Fruit fly (Drosophila melanogaster) whole organism, pupa: Measurements from ENCODE around the gene CG17601.

Experiments
- CG10348 ChIP-seq: fragments of 200-800 bp; sonication (Bioruptor generic); IDR thresholded peaks from 2 replicates; pipeline ENCODE4 v1.3.6; 2022; ENCODE audit warnings: missing biosample characterization, missing genetic modification characterization
- CG12605 ChIP-seq: fragments of 200-800 bp; sonication (Bioruptor generic); IDR thresholded peaks from 2 replicates; pipeline ENCODE4 v1.3.6; 2022; ENCODE audit warnings: missing biosample characterization, missing genetic modification characterization
- CG13204 ChIP-seq: fragments of 200-800 bp; sonication (Bioruptor generic); optimal IDR thresholded peaks from 2 replicates; lab custom pipeline; 2018; ENCODE audit warnings: missing biosample characterization, mild to moderate bottlenecking, missing genetic modification characterization, moderate library complexity
- CG14655 ChIP-seq: fragments of 200-800 bp; sonication (Bioruptor generic); optimal IDR thresholded peaks from 3 replicates; lab custom pipeline; 2017; ENCODE audit warnings: mild to moderate bottlenecking, missing biosample characterization, missing genetic modification reagents, missing genetic modification characterization
- CG15710 ChIP-seq: fragments of 200-800 bp; sonication (Bioruptor generic); optimal IDR thresholded peaks from 2 replicates; lab custom pipeline; 2018; ENCODE audit warnings: missing biosample characterization, mild to moderate bottlenecking, missing genetic modification characterization, moderate library complexity
- CG17806 ChIP-seq: fragments of 200-800 bp; sonication (Bioruptor generic); optimal IDR thresholded peaks from 2 replicates; lab custom pipeline; 2018; ENCODE audit warnings: missing biosample characterization, mild to moderate bottlenecking, missing genetic modification characterization, moderate library complexity
- CG32121 ChIP-seq: fragments of 200-800 bp; sonication (Bioruptor generic); IDR thresholded peaks from 2 replicates; pipeline ENCODE4 v1.3.6; 2022; ENCODE audit warnings: missing biosample characterization, missing genetic modification characterization
- CG34367 ChIP-seq: fragments of 200-800 bp; sonication (Bioruptor generic); optimal IDR thresholded peaks from 2 replicates; lab custom pipeline; 2018; ENCODE audit warnings: missing biosample characterization, mild to moderate bottlenecking, missing genetic modification characterization
- CG4496 ChIP-seq: fragments of 200-800 bp; sonication (Bioruptor generic); IDR thresholded peaks from 3 replicates; pipeline ENCODE4 v1.3.6; 2022; ENCODE audit warnings: missing biosample characterization, missing genetic modification characterization
- CG8159 ChIP-seq: fragments of 200-800 bp; sonication (Bioruptor generic); optimal IDR thresholded peaks from 3 replicates; lab custom pipeline; 2018; ENCODE audit warnings: missing biosample characterization, mild to moderate bottlenecking, missing genetic modification characterization, moderate library complexity
- CG8301 ChIP-seq: fragments of 200-800 bp; sonication (Bioruptor generic); optimal IDR thresholded peaks from 2 replicates; lab custom pipeline; 2018; ENCODE audit warnings: missing biosample characterization, mild to moderate bottlenecking, missing genetic modification characterization
- CG9948 ChIP-seq: fragments of 200-800 bp; sonication (Bioruptor generic); optimal IDR thresholded peaks from 2 replicates; lab custom pipeline; 2018; ENCODE audit warnings: missing biosample characterization, mild to moderate bottlenecking, missing genetic modification characterization, moderate library complexity
- D1 ChIP-seq: fragments of 200-800 bp; sonication (Bioruptor generic); optimal IDR thresholded peaks from 2 replicates; lab custom pipeline; 2018; ENCODE audit warnings: missing biosample characterization, mild to moderate bottlenecking, missing genetic modification characterization, moderate library complexity
- EcR ChIP-seq: fragments of 200-800 bp; sonication (Bioruptor generic); optimal IDR thresholded peaks from 3 replicates; lab custom pipeline; 2019; ENCODE audit warnings: missing biosample characterization, missing genetic modification characterization, mild to moderate bottlenecking, moderate library complexity, missing genetic modification reagents
- Ets98B ChIP-seq: fragments of 200-800 bp; sonication (Bioruptor generic); IDR thresholded peaks from 2 replicates; pipeline ENCODE4 v1.3.6; 2022; ENCODE audit warnings: missing biosample characterization, missing genetic modification characterization
- Pif1A ChIP-seq: fragments of 200-800 bp; sonication (Bioruptor generic); optimal IDR thresholded peaks from 3 replicates; lab custom pipeline; 2016; ENCODE audit warnings: missing biosample characterization, missing genetic modification characterization
- Pif1B ChIP-seq: fragments of 200-800 bp; sonication (Bioruptor generic); optimal IDR thresholded peaks from 3 replicates; lab custom pipeline; 2016; ENCODE audit warnings: missing biosample characterization, missing genetic modification characterization
- Snoo ChIP-seq: fragments of 200-800 bp; sonication (Bioruptor generic); optimal IDR thresholded peaks from 3 replicates; lab custom pipeline; 2017; ENCODE audit warnings: missing biosample characterization, mild to moderate bottlenecking, missing genetic modification characterization, inconsistent platforms
- fd96Ca ChIP-seq: fragments of 200-800 bp; sonication (Bioruptor generic); IDR thresholded peaks from 3 replicates; pipeline ENCODE4 v1.3.6; 2022; ENCODE audit warnings: missing biosample characterization, missing genetic modification characterization
- gl ChIP-seq: fragments of 200-800 bp; sonication (Bioruptor generic); optimal IDR thresholded peaks from 2 replicates; lab custom pipeline; 2018; ENCODE audit warnings: missing biosample characterization, mild to moderate bottlenecking, missing genetic modification characterization
- rn ChIP-seq: fragments of 200-800 bp; sonication (Bioruptor generic); IDR thresholded peaks from 2 replicates; pipeline ENCODE4 v1.3.6; 2022; ENCODE audit warnings: missing biosample characterization, missing genetic modification characterization

The CG17601 gene

DNA sequence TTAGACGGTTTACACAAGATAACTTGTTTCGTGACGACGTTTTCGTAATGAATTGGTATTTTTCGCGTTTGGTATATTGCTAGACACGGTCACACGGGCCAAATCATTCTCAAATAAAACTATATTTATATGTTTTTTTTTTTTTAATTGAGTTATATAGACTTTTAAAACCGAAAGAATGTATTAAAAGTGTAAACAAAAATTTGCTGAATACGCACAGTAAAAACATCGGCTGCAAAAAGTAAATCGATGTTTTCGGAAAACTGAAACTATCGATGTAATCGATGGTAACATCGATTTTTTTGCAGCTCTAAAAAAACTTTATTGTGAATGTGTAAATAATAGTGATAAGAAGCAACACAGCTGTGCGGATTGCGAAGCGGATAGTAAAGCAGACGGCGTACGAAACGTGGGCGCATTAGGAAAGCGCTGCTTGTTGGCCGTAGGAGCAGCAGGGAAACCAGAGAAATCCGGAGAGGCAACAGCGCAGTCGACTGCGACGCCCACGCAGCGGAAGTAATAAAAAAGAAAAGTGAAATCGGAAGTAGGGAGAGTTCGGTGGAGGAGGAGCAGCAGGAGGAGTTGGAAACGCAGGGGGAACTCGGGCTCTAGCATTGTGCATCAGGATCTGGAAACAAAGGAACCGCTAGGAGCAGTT is 17.1 kb upstream of the CG17601 start, which contains the start of gene S6kII:
TSS of gene S6kII (plus strand) at position 301 of the 658 bp plus-strand sequence.
- TF ChIP-seq CG32121 (GFP tag; lab: Robert Waterston, UW) (no peak), D1 (no peak), EcR (GFP tag; lab: Kevin White, UChicago) (no peak), CG9948 (tag; lab: Kevin White, UChicago) (no peak), CG17806 (tag; lab: Kevin White, UChicago) (no peak), Snoo (tag; lab: Kevin White, UChicago) (no peak), CG34367 (tag; lab: Kevin White, UChicago) (no peak), gl (no peak), CG10348 (no peak), Pif1A (GFP tag; lab: Kevin White, UChicago) (no peak), CG4496 (GFP tag; lab: Robert Waterston, UW) (no peak), fd96Ca (GFP tag; lab: Robert Waterston, UW) (no peak), rn (GFP tag; lab: Robert Waterston, UW) (no peak), CG14655 (GFP tag; lab: Kevin White, UChicago) (no peak), CG15710 (no peak), CG12605 (no peak), Pif1B (GFP tag; lab: Kevin White, UChicago) (no peak), CG8301 (no peak), CG8159 (no peak), CG13204 (GFP tag; lab: Kevin White, UChicago) (no peak)

DNA sequence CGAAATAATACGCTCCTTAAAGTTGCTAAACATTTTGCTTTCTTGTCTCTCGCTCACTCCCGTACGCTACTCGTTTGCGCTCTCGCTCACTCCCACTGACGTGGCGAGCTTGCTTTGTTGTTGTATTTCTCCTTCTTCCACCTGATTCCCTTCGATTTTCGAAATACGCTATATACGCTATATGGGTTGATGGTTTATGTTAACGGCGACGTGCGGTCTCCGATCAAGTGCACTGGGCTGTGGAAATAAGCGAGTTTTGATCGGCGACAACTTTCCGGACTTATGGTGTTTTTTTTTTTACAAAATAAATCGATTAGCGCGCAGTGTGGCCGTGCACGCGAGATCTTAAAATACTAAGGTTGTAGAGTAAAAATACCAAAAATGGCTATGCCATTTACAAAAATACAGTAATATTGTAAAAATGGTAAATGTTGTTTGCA is 6.8 kb upstream of the CG17601 start, which contains the start of gene CG17598:
TSS of gene CG17598 (minus strand) at position 319 of the 440 bp plus-strand sequence.
- TF ChIP-seq D1 (no peak), CG9948 (tag; lab: Kevin White, UChicago) (no peak), CG8159 (no peak), CG13204 (GFP tag; lab: Kevin White, UChicago) (no peak), CG12605 (no peak), CG10348 (no peak), Pif1B (GFP tag; lab: Kevin White, UChicago) (no peak), CG14655 (GFP tag; lab: Kevin White, UChicago) (no peak), CG32121 (GFP tag; lab: Robert Waterston, UW) (no peak), Pif1A (GFP tag; lab: Kevin White, UChicago) (no peak), gl (no peak), CG17806 (tag; lab: Kevin White, UChicago) (no peak), CG4496 (GFP tag; lab: Robert Waterston, UW) (no peak), CG8301 (no peak), CG34367 (tag; lab: Kevin White, UChicago) (no peak), rn (GFP tag; lab: Robert Waterston, UW) (no peak), Snoo (tag; lab: Kevin White, UChicago) (no peak), CG15710 (no peak)

DNA sequence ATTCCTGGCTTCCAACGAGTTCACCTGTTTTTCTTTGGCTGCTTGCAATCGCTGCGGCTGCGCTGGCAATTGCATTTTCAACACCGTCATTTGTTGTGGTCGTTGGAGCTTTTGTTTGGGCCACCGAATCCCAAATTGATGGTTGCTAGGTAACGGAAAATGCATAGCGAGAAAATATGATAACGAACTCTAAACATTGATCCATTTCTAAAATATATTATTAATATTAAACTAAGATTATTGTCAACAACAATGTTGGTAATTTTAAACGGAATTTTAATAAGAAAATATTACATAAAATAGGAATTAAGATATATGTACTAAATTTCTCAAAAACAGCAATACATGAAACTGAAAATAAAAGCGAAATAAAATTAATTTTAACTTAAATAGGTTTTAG is 2.7 kb upstream of the CG17601 start, which contains the start of gene Cluap1:
TSS of gene Cluap1 (minus strand) at position 101 of the 400 bp plus-strand sequence.
- TF ChIP-seq gl (no peak), fd96Ca (GFP tag; lab: Robert Waterston, UW) (no peak), EcR (GFP tag; lab: Kevin White, UChicago) (no peak), Snoo (tag; lab: Kevin White, UChicago) (no peak), CG17806 (tag; lab: Kevin White, UChicago) (no peak), CG32121 (GFP tag; lab: Robert Waterston, UW) (no peak), Pif1B (GFP tag; lab: Kevin White, UChicago) (no peak), D1 (no peak), CG8159 (no peak), CG15710 (no peak), CG4496 (GFP tag; lab: Robert Waterston, UW) (no peak), CG10348 (no peak), CG34367 (tag; lab: Kevin White, UChicago) (no peak), CG9948 (tag; lab: Kevin White, UChicago) (no peak), CG14655 (GFP tag; lab: Kevin White, UChicago) (no peak)

DNA sequence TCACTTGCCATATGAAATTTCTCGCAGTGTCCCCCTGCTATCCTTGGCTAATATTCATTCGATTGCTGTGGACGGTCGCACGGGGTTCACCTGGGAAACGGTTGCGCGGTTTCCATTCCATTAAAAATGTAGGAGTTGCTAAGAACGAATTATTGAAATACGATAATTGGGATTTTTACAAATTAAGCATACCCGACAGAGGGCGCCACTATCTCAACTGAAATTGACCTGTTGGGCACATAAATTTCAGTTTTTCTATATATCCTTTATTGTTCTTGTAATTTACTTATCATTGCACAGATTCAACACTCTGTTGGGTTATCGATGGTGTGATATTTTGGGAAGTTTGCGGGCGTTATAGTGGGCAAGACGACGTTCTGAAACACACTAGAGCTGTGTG is 2.2 kb upstream of the CG17601 start:
- TF ChIP-seq CG12605 (no peak), CG8301 (no peak), CG32121 (GFP tag; lab: Robert Waterston, UW) (no peak), CG15710 (no peak), Pif1A (GFP tag; lab: Kevin White, UChicago) (no peak), CG9948 (tag; lab: Kevin White, UChicago) (no peak), CG8159 (no peak), Ets98B (GFP tag; lab: Robert Waterston, UW) (no peak), CG10348 (no peak), Pif1B (GFP tag; lab: Kevin White, UChicago) (no peak), gl (no peak), CG34367 (tag; lab: Kevin White, UChicago) (no peak), rn (GFP tag; lab: Robert Waterston, UW) (no peak), fd96Ca (GFP tag; lab: Robert Waterston, UW) (no peak), D1 (no peak), CG14655 (GFP tag; lab: Kevin White, UChicago) (no peak), Snoo (tag; lab: Kevin White, UChicago) (no peak), EcR (GFP tag; lab: Kevin White, UChicago) (no peak)

DNA sequence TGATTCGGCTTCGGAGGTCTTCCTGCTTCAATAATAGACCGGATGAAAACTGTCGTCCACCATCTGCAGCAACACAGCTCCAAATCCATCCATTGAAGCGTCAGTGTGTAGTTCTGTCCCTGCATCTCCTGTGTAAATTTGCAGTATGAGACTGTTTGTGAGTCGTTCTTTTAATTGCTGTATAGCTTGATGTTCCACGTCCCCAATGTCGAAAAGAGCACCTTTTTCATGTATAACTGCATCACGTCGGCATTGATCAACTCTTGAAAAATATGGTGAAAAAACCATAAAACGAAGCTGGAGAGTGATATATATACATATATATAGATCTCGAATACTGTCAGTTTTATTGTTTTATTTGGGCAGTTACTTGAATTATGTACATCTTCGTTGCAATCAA is 27.5 kb downstream of the CG17601 start:
- TF ChIP-seq CG34367 (tag; lab: Kevin White, UChicago) (no peak), CG4496 (GFP tag; lab: Robert Waterston, UW) (no peak), CG15710 (no peak), CG17806 (tag; lab: Kevin White, UChicago) (no peak), Snoo (tag; lab: Kevin White, UChicago) (no peak), CG9948 (tag; lab: Kevin White, UChicago) (no peak), gl (no peak), Pif1A (GFP tag; lab: Kevin White, UChicago) (no peak), Pif1B (GFP tag; lab: Kevin White, UChicago) (no peak), CG32121 (GFP tag; lab: Robert Waterston, UW) (no peak), CG8159 (no peak), CG12605 (no peak), EcR (GFP tag; lab: Kevin White, UChicago) (no peak), CG14655 (GFP tag; lab: Kevin White, UChicago) (no peak), CG10348 (no peak), fd96Ca (GFP tag; lab: Robert Waterston, UW) (no peak), CG13204 (GFP tag; lab: Kevin White, UChicago) (no peak), CG8301 (no peak), Ets98B (GFP tag; lab: Robert Waterston, UW) (no peak), D1 (no peak)
